Fruit fly (Drosophila melanogaster) whole organism, embryonic: Measurements from ENCODE around the gene CG9171.

Experiments
- Ada2b ChIP-seq: fragments of 200-800 bp; sonication (Bioruptor generic); IDR thresholded peaks from 2 replicates; pipeline ENCODE4 v1.3.6; 2022; ENCODE audit warnings: missing biosample characterization, missing genetic modification characterization
- BtbVII ChIP-seq: fragments of 200-800 bp; sonication (Bioruptor generic); optimal IDR thresholded peaks from 3 replicates; lab custom pipeline; 2017; ENCODE audit warnings: missing biosample characterization, mild to moderate bottlenecking, missing genetic modification characterization
- C15 ChIP-seq: fragments of 200-800 bp; sonication (Bioruptor generic); IDR thresholded peaks from 3 replicates; pipeline ENCODE4 v1.3.6; 2022; ENCODE audit warnings: missing biosample characterization, missing genetic modification characterization
- CG10274 ChIP-seq: fragments of 200-800 bp; sonication (Bioruptor generic); optimal IDR thresholded peaks from 3 replicates; lab custom pipeline; 2017; ENCODE audit warnings: missing biosample characterization, mild to moderate bottlenecking, missing genetic modification characterization
- CG10321 ChIP-seq: fragments of 200-800 bp; sonication (Bioruptor generic); IDR thresholded peaks from 2 replicates; pipeline ENCODE4 v1.3.6; 2022; ENCODE audit warnings: missing biosample characterization, missing genetic modification characterization
- CG12769 ChIP-seq: fragments of 200-800 bp; sonication (Bioruptor generic); optimal IDR thresholded peaks from 2 replicates; lab custom pipeline; 2019; ENCODE audit warnings: missing biosample characterization, mild to moderate bottlenecking, missing genetic modification characterization, moderate library complexity
- CG14860 ChIP-seq: fragments of 200-800 bp; sonication (Bioruptor generic); IDR thresholded peaks from 3 replicates; pipeline ENCODE4 v1.3.6; 2022; ENCODE audit warnings: missing biosample characterization, missing genetic modification characterization; ENCODE audit not compliant: partially characterized antibody
- CG15514 ChIP-seq: fragments of 200-800 bp; sonication (Bioruptor generic); optimal IDR thresholded peaks from 3 replicates; lab custom pipeline; 2017; ENCODE audit warnings: missing biosample characterization, missing genetic modification characterization, mild to moderate bottlenecking, moderate library complexity, missing genetic modification reagents
- CG16815 ChIP-seq: fragments of 200-800 bp; sonication (Bioruptor generic); optimal IDR thresholded peaks from 3 replicates; lab custom pipeline; 2017; ENCODE audit warnings: missing biosample characterization, mild to moderate bottlenecking, missing genetic modification characterization
- CG30020 ChIP-seq: fragments of 200-800 bp; optimal IDR thresholded peaks from 2 replicates; lab custom pipeline; 2019; ENCODE audit warnings: missing biosample characterization, mild to moderate bottlenecking, missing genetic modification characterization, moderate library complexity
- CG34422 ChIP-seq: fragments of 200-800 bp; sonication (Bioruptor generic); IDR thresholded peaks from 3 replicates; pipeline ENCODE4 v1.3.6; 2022; ENCODE audit warnings: missing biosample characterization, missing genetic modification characterization
- CG8944 ChIP-seq: fragments of 200-800 bp; sonication (Bioruptor generic); optimal IDR thresholded peaks from 3 replicates; lab custom pipeline; 2016; ENCODE audit warnings: missing biosample characterization, missing genetic modification characterization
- CG9609 ChIP-seq: fragments of 200-800 bp; sonication (Bioruptor generic); optimal IDR thresholded peaks from 3 replicates; lab custom pipeline; 2016; ENCODE audit warnings: missing biosample characterization, missing genetic modification characterization
- Doc3 ChIP-seq: fragments of 200-800 bp; sonication (Bioruptor generic); IDR thresholded peaks from 3 replicates; pipeline ENCODE4 v1.3.6; 2022; ENCODE audit warnings: missing biosample characterization, missing genetic modification characterization; ENCODE audit not compliant: partially characterized antibody
- Dp ChIP-seq: fragments of 200-800 bp; sonication (Bioruptor generic); optimal IDR thresholded peaks from 2 replicates; lab custom pipeline; 2018; ENCODE audit warnings: missing biosample characterization, mild to moderate bottlenecking, missing genetic modification characterization, moderate library complexity
- Gsc ChIP-seq: fragments of 200-800 bp; sonication (Bioruptor generic); IDR thresholded peaks from 2 replicates; pipeline ENCODE4 v1.3.6; 2022; ENCODE audit warnings: missing biosample characterization, missing genetic modification characterization
- HHEX ChIP-seq: fragments of 200-800 bp; sonication (Bioruptor generic); optimal IDR thresholded peaks from 3 replicates; lab custom pipeline; 2017; ENCODE audit warnings: missing biosample characterization, mild to moderate bottlenecking, missing genetic modification characterization, missing genetic modification reagents
- Jarid2 ChIP-seq: fragments of 200-800 bp; sonication (Bioruptor generic); optimal IDR thresholded peaks from 3 replicates; lab custom pipeline; 2017; ENCODE audit warnings: mild to moderate bottlenecking, missing biosample characterization, missing genetic modification reagents, missing genetic modification characterization
- Lim3 ChIP-seq: fragments of 200-800 bp; sonication (Bioruptor generic); IDR thresholded peaks from 2 replicates; pipeline ENCODE4 v1.3.6; 2022; ENCODE audit warnings: missing biosample characterization, missing genetic modification characterization
- NC2β ChIP-seq: fragments of 200-800 bp; sonication (Bioruptor generic); optimal IDR thresholded peaks from 2 replicates; lab custom pipeline; 2016; ENCODE audit warnings: missing biosample characterization, missing genetic modification characterization
- Nf-YB ChIP-seq: fragments of 200-800 bp; sonication (Bioruptor generic); optimal IDR thresholded peaks from 3 replicates; lab custom pipeline; 2019; ENCODE audit warnings: missing biosample characterization, mild to moderate bottlenecking, missing genetic modification characterization, moderate library complexity
- Rfx ChIP-seq: fragments of 200-800 bp; sonication (Bioruptor generic); IDR thresholded peaks from 2 replicates; pipeline ENCODE4 v1.3.6; 2022; ENCODE audit warnings: missing biosample characterization, missing genetic modification characterization
- Six4 ChIP-seq: fragments of 200-800 bp; sonication (Bioruptor generic); optimal IDR thresholded peaks from 2 replicates; lab custom pipeline; 2016; ENCODE audit warnings: missing biosample characterization, missing genetic modification characterization
- Xrp1 ChIP-seq: fragments of 200-800 bp; sonication (Bioruptor generic); IDR thresholded peaks from 2 replicates; pipeline ENCODE4 v1.3.6; 2022; ENCODE audit warnings: missing biosample characterization, missing genetic modification characterization
- ac ChIP-seq: fragments of 200-800 bp; sonication (Bioruptor generic); optimal IDR thresholded peaks from 3 replicates; lab custom pipeline; 2017; ENCODE audit warnings: missing biosample characterization, mild to moderate bottlenecking, missing genetic modification characterization
- bigmax ChIP-seq: fragments of 200-800 bp; sonication (Bioruptor generic); optimal IDR thresholded peaks from 2 replicates; lab custom pipeline; 2018; ENCODE audit warnings: missing biosample characterization, mild to moderate bottlenecking, missing genetic modification characterization
- chm ChIP-seq: fragments of 200-800 bp; sonication (Bioruptor generic); IDR thresholded peaks from 2 replicates; pipeline ENCODE4 v1.3.6; 2022; ENCODE audit warnings: missing biosample characterization, missing genetic modification characterization
- croc ChIP-seq: fragments of 200-800 bp; sonication (Bioruptor generic); conservative IDR thresholded peaks from 3 replicates; pipeline ENCODE4 v1.3.6; 2022; ENCODE audit warnings: missing biosample characterization, missing genetic modification characterization
- ems ChIP-seq: fragments of 200-800 bp; sonication (Bioruptor generic); optimal IDR thresholded peaks from 3 replicates; lab custom pipeline; 2016; ENCODE audit warnings: missing biosample characterization, missing genetic modification characterization
- ftz-f1 ChIP-seq: fragments of 200-800 bp; sonication (Bioruptor generic); optimal IDR thresholded peaks from 2 replicates; lab custom pipeline; 2016; ENCODE audit warnings: missing biosample characterization, missing genetic modification characterization
- gcm ChIP-seq: fragments of 200-800 bp; sonication (Bioruptor generic); optimal IDR thresholded peaks from 2 replicates; lab custom pipeline; 2019; ENCODE audit warnings: missing biosample characterization, mild to moderate bottlenecking, missing genetic modification characterization, moderate library complexity
- gsb-n ChIP-seq: fragments of 200-800 bp; sonication (Bioruptor generic); optimal IDR thresholded peaks from 3 replicates; lab custom pipeline; 2018; ENCODE audit warnings: missing biosample characterization, mild to moderate bottlenecking, missing genetic modification characterization
- h ChIP-seq: fragments of >200 bp; optimal IDR thresholded peaks from 2 replicates; lab custom pipeline; 2017
- luna ChIP-seq: fragments of 200-800 bp; sonication (Bioruptor generic); optimal IDR thresholded peaks from 2 replicates; lab custom pipeline; 2016; ENCODE audit warnings: missing biosample characterization, missing genetic modification characterization
- mam ChIP-seq: fragments of 200-800 bp; sonication (Bioruptor generic); optimal IDR thresholded peaks from 3 replicates; lab custom pipeline; 2016; ENCODE audit warnings: missing biosample characterization, missing genetic modification characterization
- odd ChIP-seq: fragments of 200-800 bp; sonication (Bioruptor generic); optimal IDR thresholded peaks from 2 replicates; lab custom pipeline; 2017; ENCODE audit warnings: missing biosample characterization, mild to moderate bottlenecking, missing genetic modification characterization
- org-1 ChIP-seq: fragments of 200-800 bp; sonication (Bioruptor generic); optimal IDR thresholded peaks from 2 replicates; lab custom pipeline; 2017; ENCODE audit warnings: missing biosample characterization, missing genetic modification characterization
- peb ChIP-seq: fragments of 200-800 bp; sonication (Bioruptor generic); IDR thresholded peaks from 2 replicates; pipeline ENCODE4 v1.3.6; 2022; ENCODE audit warnings: missing biosample characterization, missing genetic modification characterization
- pfk ChIP-seq: fragments of 200-800 bp; sonication (Bioruptor generic); optimal IDR thresholded peaks from 2 replicates; lab custom pipeline; 2018; ENCODE audit warnings: missing biosample characterization, mild to moderate bottlenecking, missing genetic modification characterization, moderate library complexity
- pho ChIP-seq: fragments of 200-800 bp; sonication (Bioruptor generic); optimal IDR thresholded peaks from 2 replicates; lab custom pipeline; 2016; ENCODE audit warnings: missing biosample characterization, missing genetic modification characterization
- ranshi ChIP-seq: fragments of 200-800 bp; sonication (Bioruptor generic); IDR thresholded peaks from 2 replicates; pipeline ENCODE4 v1.3.6; 2022; ENCODE audit warnings: missing biosample characterization, missing genetic modification characterization
- rib ChIP-seq: fragments of 200-800 bp; sonication (Bioruptor generic); IDR thresholded peaks from 2 replicates; pipeline ENCODE4 v1.3.6; 2022; ENCODE audit warnings: missing biosample characterization, missing genetic modification characterization
- sc ChIP-seq, 3 experiments: fragments of >200 bp in 2 of 3; fragments of 200-800 bp in 1 of 3; sonication (Bioruptor generic) in 1 of 3; optimal IDR thresholded peaks; 2 replicates in 2 of 3; 3 replicates in 1 of 3; lab custom pipeline; 2017; ENCODE audit warnings: mild to moderate bottlenecking in 1 of 3, missing biosample characterization in 1 of 3, missing genetic modification characterization in 1 of 3, missing genetic modification reagents in 1 of 3
- sna ChIP-seq: fragments of 200-800 bp; sonication (Bioruptor generic); IDR thresholded peaks from 2 replicates; pipeline ENCODE4 v1.3.6; 2022; ENCODE audit warnings: missing biosample characterization, missing genetic modification characterization; ENCODE audit not compliant: partially characterized antibody
- sr ChIP-seq: fragments of 200-800 bp; sonication (Bioruptor generic); IDR thresholded peaks from 3 replicates; pipeline ENCODE4 v1.3.6; 2022; ENCODE audit warnings: missing biosample characterization, missing genetic modification characterization
- stwl ChIP-seq: fragments of 200-800 bp; sonication (Bioruptor generic); optimal IDR thresholded peaks from 3 replicates; lab custom pipeline; 2018; ENCODE audit warnings: missing biosample characterization, mild to moderate bottlenecking, missing genetic modification characterization, moderate library complexity
- toy ChIP-seq: fragments of 200-800 bp; sonication (Bioruptor generic); IDR thresholded peaks from 2 replicates; pipeline ENCODE4 v1.3.6; 2022; ENCODE audit warnings: missing biosample characterization, missing genetic modification characterization
- tx ChIP-seq: fragments of 200-800 bp; sonication (Bioruptor generic); optimal IDR thresholded peaks from 2 replicates; lab custom pipeline; 2016; ENCODE audit warnings: missing biosample characterization, missing genetic modification characterization

The CG9171 gene

DNA sequence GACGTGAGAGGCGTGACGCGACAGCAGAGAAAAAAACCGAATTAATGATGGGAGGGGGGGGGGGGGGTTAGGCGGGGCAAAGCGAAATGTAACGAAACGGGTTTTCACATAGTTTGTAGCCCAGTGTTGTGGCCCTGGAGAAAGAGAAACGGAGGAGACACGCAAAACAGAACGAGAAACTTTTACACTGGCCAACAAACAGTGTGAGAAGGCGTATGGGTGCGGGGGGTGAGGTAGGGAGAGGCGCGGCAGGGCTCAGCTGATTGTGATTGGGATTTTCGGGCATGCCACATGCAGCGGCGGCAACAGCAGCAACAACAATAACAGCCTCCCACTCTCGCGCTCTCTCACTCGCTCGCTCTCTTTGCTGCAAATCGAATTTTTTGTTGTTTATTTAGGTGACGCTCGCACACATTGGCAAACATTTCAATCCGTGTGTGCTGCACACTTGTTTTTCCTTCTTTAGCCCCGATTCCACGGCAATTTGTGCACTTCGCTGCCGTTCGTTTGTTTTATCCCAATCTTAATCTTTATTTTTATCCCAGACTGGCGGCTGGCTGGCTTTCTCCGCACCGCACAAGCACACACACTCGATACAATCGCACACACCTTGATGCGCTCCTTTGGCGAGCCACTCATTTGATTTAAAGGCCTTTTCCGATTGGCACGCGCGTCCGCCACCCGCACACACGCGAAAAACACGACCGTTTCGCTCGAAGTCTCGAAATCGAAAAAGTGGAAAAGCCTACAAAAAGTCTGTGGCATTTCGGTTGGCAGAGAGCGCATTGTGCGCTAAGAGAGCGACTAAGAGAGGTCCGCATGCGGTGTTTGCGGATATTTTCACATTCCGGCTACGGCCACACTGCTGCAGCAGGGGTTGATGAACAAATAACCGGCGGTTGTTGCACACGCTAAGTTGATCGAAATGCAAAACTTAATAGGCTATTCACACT lies at the start of gene CG9171:
Gene CG9171 (minus strand): TSS at position 819 of the 953 bp plus-strand sequence.
- TF ChIP-seq stwl (peak; percentile 70), Nf-YB (GFP tag; lab: Kevin White, UChicago) (peak; percentile 55), NC2β (GFP tag; lab: Kevin White, UChicago) (no peak), CG12769 (tag; lab: Kevin White, UChicago) (peak; percentile 75), odd (GFP tag; lab: Kevin White, UChicago) (no peak), ftz-f1 (GFP tag; lab: Kevin White, UChicago) (peak; percentile 26), CG30020 (tag; lab: Kevin White, UChicago) (peak; percentile 83), peb (GFP tag; lab: Robert Waterston, UW) (no peak), HHEX (GFP tag; lab: Kevin White, UChicago) (peak; percentile 5), sr (GFP tag; lab: Robert Waterston, UW) (no peak), Dp (peak; percentile 59), sna (GFP tag; lab: Robert Waterston, UW) (0 out of 2 replicates have a peak, but pooled peaks have one; percentile 32), mam (GFP tag; lab: Kevin White, UChicago) (peak; percentile 8), C15 (GFP tag; lab: Robert Waterston, UW) (no peak), BtbVII (no peak), org-1 (GFP tag; lab: Kevin White, UChicago) (no peak), toy (GFP tag; lab: Robert Waterston, UW) (0 out of 2 replicates have a peak, but pooled peaks have one; percentile 12), CG15514 (peak; percentile 91), pho (GFP tag; lab: Kevin White, UChicago) (peak; percentile 42), luna (GFP tag; lab: Kevin White, UChicago) (no peak), Rfx (GFP tag; lab: Robert Waterston, UW) (peak; percentile 68), Jarid2 (GFP tag; lab: Kevin White, UChicago) (peak; percentile 95), bigmax (GFP tag; lab: Kevin White, UChicago) (peak; percentile 33), ranshi (GFP tag; lab: Robert Waterston, UW) (0 out of 2 replicates have a peak, but pooled peaks have one; percentile 29), CG10321 (GFP tag; lab: Robert Waterston, UW) (no peak), Ada2b (GFP tag; lab: Robert Waterston, UW) (0 out of 2 replicates have a peak, but pooled peaks have one; percentile 14), CG14860 (GFP tag; lab: Robert Waterston, UW) (0 out of 3 replicates have a peak, but pooled peaks have one; percentile 15), Xrp1 (GFP tag; lab: Robert Waterston, UW) (0 out of 2 replicates have a peak, but pooled peaks have one; percentile 9), pfk (GFP tag; lab: Kevin White, UChicago) (peak; percentile 40), CG34422 (peak; percentile 54; the same call in 2 of the 3 replicates), sc (optimal IDR thresholded peaks at IDR 0.05; lab: Kevin White, UChicago) (no peak), sc (GFP tag; optimal IDR thresholded peaks at IDR 0.05; lab: Kevin White, UChicago) (no peak), ac (GFP tag; lab: Kevin White, UChicago) (no peak), tx (no peak), CG8944 (GFP tag; lab: Kevin White, UChicago) (no peak), CG9609 (GFP tag; lab: Kevin White, UChicago) (no peak), CG10274 (GFP tag; lab: Kevin White, UChicago) (no peak), gcm (GFP tag; lab: Kevin White, UChicago) (no peak), chm (GFP tag; lab: Robert Waterston, UW) (peak; percentile 76), Six4 (GFP tag; lab: Kevin White, UChicago) (no peak), croc (GFP tag; lab: Robert Waterston, UW) (no peak), Gsc (GFP tag; lab: Robert Waterston, UW) (no peak), Lim3 (GFP tag; lab: Robert Waterston, UW) (no peak), rib (GFP tag; lab: Robert Waterston, UW) (peak; percentile 71), ems (peak; percentile 18), gsb-n (tag; lab: Kevin White, UChicago) (no peak), Doc3 (GFP tag; lab: Robert Waterston, UW) (no peak), CG16815 (GFP tag; lab: Kevin White, UChicago) (no peak), h (no peak)
